Fruit fly (Drosophila melanogaster): ENCODE data around the gene Kdsr.

The Kdsr gene

DNA sequence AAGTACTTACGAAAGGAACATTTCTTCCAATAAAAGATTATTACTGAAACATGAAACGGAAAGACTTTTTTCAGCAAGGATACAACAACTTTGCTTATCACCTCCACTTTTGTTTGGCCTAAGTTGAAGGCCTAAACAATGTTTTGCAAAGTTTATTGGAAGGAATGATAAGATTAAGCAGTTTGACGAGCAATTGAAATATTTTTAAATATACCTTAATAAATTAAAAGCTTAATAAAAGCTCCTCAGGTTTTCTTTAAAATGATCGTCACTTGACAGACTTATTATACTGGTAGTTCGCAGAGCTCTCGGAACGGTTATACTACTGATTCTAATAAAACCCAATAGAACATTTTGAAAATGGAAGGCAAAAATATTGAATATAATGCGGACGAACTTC, 22.9 kb upstream of the Kdsr start, which contains the start of gene CG31104:
Gene CG31104, plus strand, starts transcription at position 301 of the 400 bp plus-strand sequence.
- TF ChIP-seq CG8478 (optimal IDR thresholded peaks at IDR 0.05): no peak
- no peak for TF ChIP-seq CTCF (optimal IDR thresholded peaks at IDR 0.05)

DNA sequence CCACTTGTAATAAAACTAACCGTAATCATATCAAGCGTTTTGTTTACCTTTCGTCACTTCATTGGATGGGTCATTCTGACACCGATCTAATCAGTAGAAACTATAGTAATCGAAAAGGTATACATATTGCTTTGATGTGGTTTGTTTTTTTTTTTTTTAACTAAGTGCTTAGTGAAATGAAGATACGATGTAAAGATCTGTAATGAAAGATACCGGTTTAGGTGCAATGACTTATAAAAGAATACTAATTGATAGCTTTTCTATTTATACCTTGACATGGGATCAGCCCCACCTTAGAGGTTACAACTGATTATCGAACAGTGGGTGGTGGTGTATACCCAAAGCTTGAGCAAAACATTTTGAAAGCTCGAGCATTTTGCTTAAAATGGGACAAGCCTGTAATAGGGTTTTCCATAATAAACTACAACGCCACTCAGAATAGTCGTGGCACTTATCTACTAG, 20.9 kb upstream of the Kdsr start, which contains the start of gene CG31300:
Gene CG31300, plus strand, starts transcription at position 412 of the 462 bp plus-strand sequence.
- TF ChIP-seq CG8478 (optimal IDR thresholded peaks at IDR 0.05): no peak
- TF ChIP-seq CTCF (optimal IDR thresholded peaks at IDR 0.05): no peak

DNA sequence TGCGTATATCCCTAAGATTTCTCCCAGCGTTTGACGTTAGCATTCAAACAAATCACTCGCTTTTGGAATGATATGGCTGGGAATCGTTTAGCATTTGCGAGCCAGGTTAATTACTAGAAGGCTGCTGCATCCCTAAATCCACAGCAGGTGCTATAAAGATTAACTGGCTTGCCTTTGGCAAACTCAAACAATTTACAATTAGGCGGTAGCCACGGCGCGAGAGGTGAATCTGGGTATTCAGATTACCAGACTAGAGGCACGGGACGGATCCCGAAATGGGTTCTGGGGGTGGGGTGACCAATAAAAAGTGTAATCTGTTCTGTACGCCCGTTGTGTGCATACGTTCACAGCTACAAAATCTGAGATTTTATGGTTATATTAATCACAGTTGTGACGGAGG, 18.9 kb upstream of the Kdsr start, which contains the start of gene CG11892:
Gene CG11892, plus strand, starts transcription at position 384 of the 400 bp plus-strand sequence.
- no peak for TF ChIP-seq CG8478 (optimal IDR thresholded peaks at IDR 0.05)
- no peak for TF ChIP-seq CTCF (optimal IDR thresholded peaks at IDR 0.05)

- TF ChIP-seq CG8478 (optimal IDR thresholded peaks at IDR 0.05) (no peak), CTCF (optimal IDR thresholded peaks at IDR 0.05) (no peak)
Observed at dm6 chr3R:25279796-25280350, 17.6 kb upstream of the Kdsr start, which contains the start of gene CG10514. TSS of gene CG10514 (minus strand) at chr3R:25279846.

dm6 chr3R:25277112-25277511, 14.8 kb upstream of the Kdsr start, which contains the start of gene CG10513:
TSS of gene CG10513 (minus strand) at chr3R:25277212.
- TF ChIP-seq CG8478 (optimal IDR thresholded peaks at IDR 0.05) (no peak), CTCF (optimal IDR thresholded peaks at IDR 0.05) (no peak)

dm6 chr3R:25275276-25275675, 13.0 kb upstream of the Kdsr start:
- TF ChIP-seq CTCF (optimal IDR thresholded peaks at IDR 0.05) (no peak), CG8478 (optimal IDR thresholded peaks at IDR 0.05) (no peak)

DNA sequence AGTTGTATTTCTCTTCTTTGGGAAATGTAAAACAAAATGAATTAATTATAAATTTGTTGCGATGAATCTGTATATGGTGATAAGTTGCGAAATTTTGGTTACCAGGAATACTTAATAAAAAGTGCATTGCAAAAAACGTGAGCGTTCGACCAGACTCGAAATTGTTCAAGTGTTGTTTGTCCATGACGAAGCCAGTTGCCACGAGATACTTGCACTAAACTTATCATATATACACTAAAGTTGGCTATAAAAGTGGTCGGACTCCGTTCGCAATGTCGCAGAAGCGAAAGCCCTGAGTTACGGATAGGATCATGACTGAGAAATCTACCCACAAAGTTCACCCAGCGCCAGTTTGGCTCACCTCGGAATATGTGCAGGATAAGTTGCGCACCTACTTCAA, 11.2 kb upstream of the Kdsr start, which contains the start of gene CG11878:
Gene CG11878, plus strand, starts transcription at position 301 of the 400 bp plus-strand sequence.
- no peak for TF ChIP-seq CTCF (optimal IDR thresholded peaks at IDR 0.05)
- TF ChIP-seq CG8478 (optimal IDR thresholded peaks at IDR 0.05): no peak

dm6 chr3R:25269909-25270308, 7.6 kb upstream of the Kdsr start, which contains the start of the genes CG11889 and CG11891:
TSS of gene CG11889 (plus strand) at chr3R:25270209.
TSS of gene CG11891 (plus strand) at chr3R:25270209.
- TF ChIP-seq CTCF (optimal IDR thresholded peaks at IDR 0.05) (no peak), CG8478 (optimal IDR thresholded peaks at IDR 0.05) (no peak)

dm6 chr3R:25266751-25267150, 4.5 kb upstream of the Kdsr start:
- TF ChIP-seq CG8478 (optimal IDR thresholded peaks at IDR 0.05) (no peak), CTCF (optimal IDR thresholded peaks at IDR 0.05) (no peak)

DNA sequence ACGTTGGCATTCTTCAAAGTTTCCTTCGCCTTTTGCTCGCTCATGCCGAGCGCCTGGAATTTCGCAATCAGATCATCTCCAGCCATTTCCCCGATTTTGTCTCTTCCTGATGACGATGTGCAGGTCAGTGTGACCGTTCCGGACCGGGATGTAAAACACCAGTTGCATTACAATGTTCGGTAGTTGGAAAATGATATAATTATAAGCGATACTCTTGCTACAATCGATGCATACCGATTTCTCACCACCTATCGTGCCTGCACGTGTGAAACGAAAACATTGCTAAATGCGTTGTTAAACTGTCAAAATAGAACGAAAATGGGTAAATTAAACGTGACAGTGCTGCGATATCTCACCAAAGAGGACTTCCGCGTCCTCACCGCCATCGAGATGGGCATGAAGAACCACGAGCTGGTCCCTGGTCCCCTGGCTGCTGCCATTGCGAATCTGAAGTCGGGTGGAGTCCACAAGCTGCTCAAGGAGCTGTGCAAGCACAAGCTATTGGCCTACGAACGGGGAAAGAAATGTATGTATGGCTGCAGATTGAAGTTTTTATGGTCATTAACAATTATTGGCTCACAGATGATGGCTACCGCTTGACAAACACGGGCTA, 3.4 kb upstream of the Kdsr start, which contains the start of the genes GlnRS and RIOK2:
Gene GlnRS, minus strand, starts transcription at position 133 of the 613 bp plus-strand sequence.
Gene RIOK2, plus strand, starts transcription at position 256 of the 613 bp plus-strand sequence.
- peak; percentile 0 to 51 for TF ChIP-seq CTCF (optimal IDR thresholded peaks at IDR 0.05)
- TF ChIP-seq CG8478 (optimal IDR thresholded peaks at IDR 0.05): no peak

DNA sequence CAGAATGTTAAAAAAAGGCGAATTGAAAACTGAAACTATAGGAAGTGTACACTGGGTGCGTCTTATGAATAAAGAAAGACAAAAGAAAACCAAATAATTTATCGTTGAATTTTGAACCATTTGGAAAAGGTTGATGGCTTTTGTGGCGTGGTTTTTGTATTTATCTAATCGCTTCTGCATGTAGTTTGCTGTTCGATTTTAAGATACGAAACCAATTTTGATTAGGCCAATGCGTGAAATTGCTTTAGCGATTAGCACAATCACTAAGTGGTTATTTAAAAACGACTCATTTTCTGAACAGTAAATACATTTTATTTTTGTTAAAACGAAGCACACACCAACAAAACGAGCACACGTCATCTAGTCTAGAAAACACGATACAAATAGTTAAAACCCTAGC, 1.6 kb downstream of the Kdsr start:
- no peak for TF ChIP-seq CTCF (optimal IDR thresholded peaks at IDR 0.05)
- no peak for TF ChIP-seq CG8478 (optimal IDR thresholded peaks at IDR 0.05)

DNA sequence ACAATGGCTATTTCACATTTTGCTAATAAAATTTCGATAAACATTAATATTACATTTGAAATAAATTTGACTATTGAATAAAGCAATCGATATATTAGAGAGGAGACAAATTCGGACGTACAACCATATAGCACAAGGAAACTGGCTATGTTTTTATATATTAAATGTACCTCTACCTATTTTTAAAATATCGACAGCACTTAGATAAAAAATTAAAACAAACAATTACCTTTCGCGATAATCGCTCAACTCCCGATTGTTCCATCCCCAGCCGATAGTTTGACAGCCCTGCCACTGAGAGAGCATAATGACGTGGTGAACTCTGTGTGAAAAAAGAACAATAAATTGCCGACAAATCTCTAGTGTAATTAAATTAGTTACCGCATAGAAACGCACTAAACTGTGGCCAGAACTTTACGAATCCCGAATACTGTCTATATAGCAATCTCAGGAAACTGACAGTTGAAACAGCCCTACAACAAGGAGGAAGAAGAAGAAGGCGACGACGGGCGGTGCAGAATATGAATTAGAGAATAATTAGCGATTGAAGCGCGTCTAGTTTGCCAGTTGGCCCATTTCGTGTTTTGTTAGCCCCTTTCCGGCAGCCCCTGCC, 3.6 kb downstream of the Kdsr start, which contains the start of gene CG11857:
Gene CG11857, plus strand, starts transcription at position 271 of the 613 bp plus-strand sequence.
- TF ChIP-seq CG8478 (optimal IDR thresholded peaks at IDR 0.05) (no peak), CTCF (optimal IDR thresholded peaks at IDR 0.05) (peak; percentile 7 to 17)

DNA sequence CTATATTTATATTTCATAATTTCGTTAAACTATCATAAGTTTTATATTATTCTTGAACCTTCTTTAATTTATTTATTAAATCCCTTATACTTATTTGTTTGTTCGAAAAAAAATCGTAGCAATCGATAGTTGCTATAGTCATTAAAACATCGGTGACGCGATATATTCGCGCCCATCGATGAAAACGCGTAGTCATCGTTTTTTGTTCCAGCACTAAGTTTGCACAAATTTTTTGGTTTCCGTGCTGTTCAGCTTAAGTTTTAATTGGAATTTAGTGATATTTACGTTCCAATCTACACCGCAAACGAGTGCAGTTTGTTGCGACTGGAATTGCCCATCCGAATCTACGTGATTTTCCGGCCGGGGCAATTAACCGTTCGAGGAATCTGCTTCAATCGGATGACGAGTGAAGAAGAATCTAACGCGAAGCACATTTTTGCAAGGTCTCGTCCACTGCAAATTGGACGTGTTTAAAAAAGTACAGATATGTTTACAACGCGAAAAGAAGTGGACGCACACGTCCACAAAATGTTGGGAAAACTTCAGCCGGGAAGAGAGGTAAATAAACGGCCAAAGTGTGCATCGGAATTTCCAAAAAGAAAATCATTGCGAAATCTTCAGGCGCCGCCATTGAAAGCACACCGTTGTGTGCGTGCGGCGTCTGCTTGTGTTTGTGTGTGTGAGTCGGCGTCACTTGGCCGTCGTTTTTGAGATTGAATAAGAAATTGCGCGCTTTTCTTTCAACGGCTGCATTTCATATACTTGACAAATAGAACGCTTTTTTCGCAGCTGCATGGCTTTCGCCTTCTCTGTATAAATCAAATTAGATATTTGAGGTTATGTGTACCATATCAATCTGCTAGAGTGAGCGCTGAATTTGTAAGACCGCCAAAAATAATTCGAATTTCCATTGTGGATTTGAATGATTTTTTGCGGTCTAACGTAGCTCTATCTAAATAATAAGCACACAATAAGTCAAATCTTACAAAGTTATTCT, 12.9 kb downstream of the Kdsr start, which contains the start of gene Nup358:
Gene Nup358, plus strand, starts transcription at position 204 of the 997 bp plus-strand sequence.
- TF ChIP-seq CTCF (optimal IDR thresholded peaks at IDR 0.05): peak; percentile 8 to 30
- TF ChIP-seq CG8478 (optimal IDR thresholded peaks at IDR 0.05): no peak

dm6 chr3R:25247379-25247869, 14.9 kb downstream of the Kdsr start, which contains the start of the genes RpS27 and Nup37:
TSS of gene RpS27 (minus strand) at chr3R:25247514.
TSS of gene Nup37 (plus strand) at chr3R:25247658.
- TF ChIP-seq CG8478 (optimal IDR thresholded peaks at IDR 0.05) (no peak), CTCF (optimal IDR thresholded peaks at IDR 0.05) (peak in 1 of 2 experiments; percentile 31)
